Worm (Caenorhabditis elegans) whole organism, mixed stage, embryonic: ENCODE results near the gene Y108F1.5.

Experiments used
- blmp-1 ChIP-seq: fragments of 150-350 bp; optimal IDR thresholded peaks from 2 replicates; lab custom pipeline; 2014; ENCODE audit warnings: missing biosample characterization, missing genetic modification characterization
- ceh-83 ChIP-seq: fragments of 200-800 bp; sonication (Bioruptor generic); optimal IDR thresholded peaks from 2 replicates; lab custom pipeline; 2018; ENCODE audit warnings: mild to moderate bottlenecking, missing genetic modification characterization, missing compliant biosample characterization
- elt-3 ChIP-seq: fragments of 150-350 bp; optimal IDR thresholded peaks from 2 replicates; lab custom pipeline; 2014; ENCODE audit warnings: missing biosample characterization, missing genetic modification characterization
- flh-1 ChIP-seq: fragments of 200-800 bp; sonication (Bioruptor generic); optimal IDR thresholded peaks from 2 replicates; lab custom pipeline; 2018; ENCODE audit warnings: mild to moderate bottlenecking, missing genetic modification characterization, moderate library complexity, missing compliant biosample characterization
- lin-13 ChIP-seq: fragments of 150-350 bp; optimal IDR thresholded peaks from 2 replicates; lab custom pipeline; 2014; ENCODE audit warnings: missing biosample characterization, missing genetic modification characterization
- nhr-12 ChIP-seq: fragments of 150-350 bp; optimal IDR thresholded peaks from 2 replicates; lab custom pipeline; 2014; ENCODE audit warnings: missing biosample characterization, missing genetic modification characterization
- nhr-237 ChIP-seq: fragments of 150-350 bp; optimal IDR thresholded peaks from 2 replicates; lab custom pipeline; 2014; ENCODE audit warnings: missing biosample characterization, missing genetic modification characterization
- nhr-76 ChIP-seq: sonication (generic microtip); optimal IDR thresholded peaks from 2 replicates; lab custom pipeline; 2017; ENCODE audit warnings: missing biosample characterization, missing genetic modification characterization
- snpc-4 ChIP-seq: fragments of 150-350 bp; optimal IDR thresholded peaks from 2 replicates; lab custom pipeline; 2014; ENCODE audit warnings: missing biosample characterization, missing genetic modification characterization
- unc-120 ChIP-seq: sonication (generic microtip); optimal IDR thresholded peaks from 2 replicates; lab custom pipeline; 2017; ENCODE audit warnings: missing genetic modification characterization, missing compliant biosample characterization; ENCODE audit not compliant: poor library complexity, severe bottlenecking
- ztf-11 ChIP-seq: fragments of 150-350 bp; optimal IDR thresholded peaks from 2 replicates; lab custom pipeline; 2014; ENCODE audit warnings: missing biosample characterization, missing genetic modification characterization

DNA sequence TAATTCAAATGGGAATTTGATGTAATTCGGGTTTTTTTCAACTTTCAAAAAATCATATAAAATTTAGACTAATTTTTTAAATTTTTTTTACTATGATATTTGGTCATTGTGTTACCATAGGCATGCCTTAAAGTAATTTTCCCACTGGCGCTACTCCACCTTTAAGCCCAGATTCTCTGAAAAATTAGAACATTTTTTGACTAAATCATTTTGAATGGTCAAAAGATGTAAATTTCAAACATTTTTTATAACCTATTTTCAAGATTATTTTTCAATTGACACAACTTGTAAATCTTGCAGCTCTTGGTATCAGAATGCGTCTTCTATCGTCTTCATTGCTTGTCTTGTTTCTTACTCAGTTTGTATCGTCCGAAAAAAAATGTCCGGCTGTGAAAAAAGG is 23.1 kb upstream of the Y108F1.5 start, which contains the start of gene R57.2:
- TF ChIP-seq nhr-76 (tag; lab: Kevin White, UChicago) (no peak), ceh-83 (GFP tag; lab: Kevin White, UChicago) (no peak), lin-13 (tag; lab: Kevin White, UChicago) (no peak), ztf-11 (tag; lab: Kevin White, UChicago) (no peak), flh-1 (GFP tag; lab: Kevin White, UChicago) (no peak), nhr-12 (no peak), nhr-237 (tag; lab: Kevin White, UChicago) (no peak), blmp-1 (tag; lab: Kevin White, UChicago) (no peak), snpc-4 (tag; lab: Kevin White, UChicago) (no peak), elt-3 (tag; lab: Kevin White, UChicago) (no peak), unc-120 (no peak)
